Worm (Caenorhabditis elegans) whole organism, L4 larva: ENCODE results near the gene srlf-3.

Experiments used
- F10B5.3 ChIP-seq: sonication (generic microtip); optimal IDR thresholded peaks from 2 replicates; lab custom pipeline; 2016; ENCODE audit warnings: mild to moderate bottlenecking, missing genetic modification characterization, missing compliant biosample characterization
- F26F4.8 ChIP-seq: fragments of 200-800 bp; sonication (Bioruptor generic); conservative IDR thresholded peaks from 2 replicates; pipeline ENCODE4 v1.3.6; 2022; ENCODE audit warnings: missing genetic modification characterization, missing compliant biosample characterization
- F37D6.2 ChIP-seq: sonication (generic microtip); optimal IDR thresholded peaks from 2 replicates; lab custom pipeline; 2016; ENCODE audit warnings: mild to moderate bottlenecking, missing genetic modification characterization, missing compliant biosample characterization
- F44E2.7 ChIP-seq: fragments of 200-800 bp; sonication (Bioruptor generic); IDR thresholded peaks from 2 replicates; pipeline ENCODE4 v2.1.2; 2022; ENCODE audit warnings: missing genetic modification characterization, missing compliant biosample characterization
- F49E8.2 ChIP-seq: sonication (generic microtip); optimal IDR thresholded peaks from 2 replicates; lab custom pipeline; 2016; ENCODE audit warnings: missing compliant biosample characterization, mild to moderate bottlenecking, missing genetic modification characterization, borderline replicate concordance
- T20F7.1 ChIP-seq: fragments of 200-800 bp; sonication (Bioruptor generic); optimal IDR thresholded peaks from 2 replicates; lab custom pipeline; 2018; ENCODE audit warnings: mild to moderate bottlenecking, missing genetic modification characterization, missing compliant biosample characterization
- Y105C5A.15 ChIP-seq: fragments of 200-800 bp; sonication (Bioruptor generic); IDR thresholded peaks from 2 replicates; pipeline ENCODE4 v1.3.6; 2022; ENCODE audit warnings: missing genetic modification characterization, missing compliant biosample characterization
- Y75B8A.6 ChIP-seq: fragments of 200-800 bp; sonication (Bioruptor generic); IDR thresholded peaks from 2 replicates; pipeline ENCODE4 v1.3.6; 2022; ENCODE audit warnings: missing genetic modification reagents, missing genetic modification characterization, missing compliant biosample characterization
- ZK337.2 ChIP-seq: fragments of 200-800 bp; sonication (Bioruptor generic); IDR thresholded peaks from 2 replicates; pipeline ENCODE4 v1.3.6; 2022; ENCODE audit warnings: missing genetic modification reagents, missing genetic modification characterization, missing compliant biosample characterization
- ZK546.5 ChIP-seq, 2 experiments: sonication (generic microtip); optimal IDR thresholded peaks; 2 replicates each; lab custom pipeline; 2017; ENCODE audit warnings: missing biosample characterization in 2 of 2, missing genetic modification characterization in 2 of 2
- arid-1 ChIP-seq: fragments of 200-800 bp; sonication (Bioruptor generic); conservative IDR thresholded peaks from 2 replicates; pipeline ENCODE4 v1.3.6; 2022; ENCODE audit warnings: missing genetic modification reagents, missing genetic modification characterization, missing compliant biosample characterization
- ceh-20 ChIP-seq: fragments of 200-800 bp; sonication (Bioruptor generic); IDR thresholded peaks from 2 replicates; pipeline ENCODE4 v1.3.6; 2022; ENCODE audit warnings: missing genetic modification reagents, missing genetic modification characterization, missing compliant biosample characterization
- ceh-28 ChIP-seq: fragments of 150-350 bp; optimal IDR thresholded peaks from 2 replicates; lab custom pipeline; 2014; ENCODE audit warnings: missing biosample characterization, missing genetic modification reagents, missing genetic modification characterization
- daf-12 ChIP-seq: fragments of 150-350 bp; optimal IDR thresholded peaks from 2 replicates; lab custom pipeline; 2014; ENCODE audit warnings: missing biosample characterization, missing genetic modification reagents, missing genetic modification characterization
- daf-19 ChIP-seq: fragments of 200-800 bp; sonication (Bioruptor generic); conservative IDR thresholded peaks from 2 replicates; pipeline ENCODE4 v1.3.6; 2022; ENCODE audit warnings: missing genetic modification characterization, missing compliant biosample characterization
- dmd-9 ChIP-seq: fragments of 200-800 bp; sonication (Bioruptor generic); IDR thresholded peaks from 2 replicates; pipeline ENCODE4 v1.3.6; 2022; ENCODE audit warnings: missing genetic modification reagents, missing genetic modification characterization, missing compliant biosample characterization
- egl-43 ChIP-seq: fragments of 200-800 bp; sonication (Bioruptor generic); IDR thresholded peaks from 2 replicates; pipeline ENCODE4 v1.3.6; 2022; ENCODE audit warnings: missing genetic modification reagents, missing genetic modification characterization, missing compliant biosample characterization
- fkh-10 ChIP-seq: fragments of 150-350 bp; optimal IDR thresholded peaks from 2 replicates; lab custom pipeline; 2014; ENCODE audit warnings: missing biosample characterization, missing genetic modification reagents, missing genetic modification characterization
- gei-8 ChIP-seq: fragments of 200-800 bp; sonication (Bioruptor generic); optimal IDR thresholded peaks from 2 replicates; lab custom pipeline; 2018; ENCODE audit warnings: mild to moderate bottlenecking, missing genetic modification characterization, missing compliant biosample characterization
- hlh-30 ChIP-seq: sonication (generic microtip); optimal IDR thresholded peaks from 2 replicates; lab custom pipeline; 2017; ENCODE audit warnings: antibody characterized with exemption, mild to moderate bottlenecking, missing genetic modification characterization, missing compliant biosample characterization; ENCODE audit not compliant: insufficient read depth
- jun-1 ChIP-seq: fragments of 150-350 bp; optimal IDR thresholded peaks from 2 replicates; lab custom pipeline; 2014; ENCODE audit warnings: missing biosample characterization, missing genetic modification reagents, missing genetic modification characterization
- lim-7 ChIP-seq: fragments of 200-800 bp; sonication (Bioruptor generic); IDR thresholded peaks from 2 replicates; pipeline ENCODE4 v1.3.6; 2022; ENCODE audit warnings: missing genetic modification characterization, missing compliant biosample characterization
- lin-13 ChIP-seq: fragments of 150-350 bp; optimal IDR thresholded peaks from 2 replicates; lab custom pipeline; 2014; ENCODE audit warnings: missing biosample characterization, missing genetic modification reagents, missing genetic modification characterization
- lin-29 ChIP-seq: fragments of 200-800 bp; sonication (Bioruptor generic); IDR thresholded peaks from 2 replicates; pipeline ENCODE4 v1.3.6; 2022; ENCODE audit warnings: missing genetic modification reagents, missing genetic modification characterization, missing compliant biosample characterization
- lir-3 ChIP-seq: sonication (generic microtip); optimal IDR thresholded peaks from 2 replicates; lab custom pipeline; 2016; ENCODE audit warnings: mild to moderate bottlenecking, missing genetic modification characterization, missing compliant biosample characterization
- lsy-2 ChIP-seq, 2 experiments: fragments of 150-350 bp in 1 of 2; sonication (generic microtip) in 1 of 2; optimal IDR thresholded peaks; 2 replicates each; lab custom pipeline; 2014 to 2017; ENCODE audit warnings: missing biosample characterization in 2 of 2, missing genetic modification characterization in 2 of 2
- madf-5 ChIP-seq, 2 experiments: fragments of 200-800 bp; sonication (Bioruptor generic); IDR thresholded peaks; 2 replicates each; pipeline ENCODE4 v1.3.6; 2022; ENCODE audit warnings: missing compliant biosample characterization in 2 of 2, missing genetic modification characterization in 2 of 2
- madf-9 ChIP-seq: fragments of 200-800 bp; sonication (Bioruptor generic); conservative IDR thresholded peaks from 2 replicates; pipeline ENCODE4 v1.3.6; 2022; ENCODE audit warnings: missing genetic modification reagents, missing genetic modification characterization, missing compliant biosample characterization
- mes-2 ChIP-seq: sonication (generic microtip); optimal IDR thresholded peaks from 2 replicates; lab custom pipeline; 2016; ENCODE audit warnings: missing genotype, mild to moderate bottlenecking, missing genetic modification characterization, missing compliant biosample characterization; ENCODE audit not compliant: poor library complexity, severe bottlenecking
- mxl-2 ChIP-seq: fragments of 200-800 bp; sonication (Bioruptor generic); conservative IDR thresholded peaks from 2 replicates; pipeline ENCODE4 v1.3.6; 2022; ENCODE audit warnings: missing genetic modification reagents, missing genetic modification characterization, missing compliant biosample characterization
- mxl-3 ChIP-seq: fragments of 200-800 bp; sonication (Bioruptor generic); optimal IDR thresholded peaks from 2 replicates; lab custom pipeline; 2018; ENCODE audit warnings: mild to moderate bottlenecking, missing genetic modification characterization, missing compliant biosample characterization
- nhr-102 ChIP-seq: sonication (generic microtip); optimal IDR thresholded peaks from 2 replicates; lab custom pipeline; 2016; ENCODE audit warnings: mild to moderate bottlenecking, missing genetic modification characterization, moderate library complexity, missing compliant biosample characterization
- nhr-11 ChIP-seq: fragments of 150-350 bp; optimal IDR thresholded peaks from 2 replicates; lab custom pipeline; 2014; ENCODE audit warnings: missing biosample characterization, missing genetic modification characterization
- nhr-111 ChIP-seq: fragments of 200-800 bp; sonication (Bioruptor generic); optimal IDR thresholded peaks from 2 replicates; lab custom pipeline; 2018; ENCODE audit warnings: mild to moderate bottlenecking, missing genetic modification characterization, missing compliant biosample characterization
- nhr-237 ChIP-seq: sonication (generic microtip); optimal IDR thresholded peaks from 2 replicates; lab custom pipeline; 2017; ENCODE audit warnings: missing biosample characterization, missing genetic modification characterization
- nhr-48 ChIP-seq: sonication (generic microtip); optimal IDR thresholded peaks from 2 replicates; lab custom pipeline; 2016; ENCODE audit warnings: mild to moderate bottlenecking, missing genetic modification characterization, missing compliant biosample characterization
- nhr-6 ChIP-seq: fragments of 150-350 bp; optimal IDR thresholded peaks from 2 replicates; lab custom pipeline; 2014; ENCODE audit warnings: missing biosample characterization, missing genetic modification characterization
- nhr-76 ChIP-seq: fragments of 150-350 bp; optimal IDR thresholded peaks from 2 replicates; lab custom pipeline; 2014; ENCODE audit warnings: missing biosample characterization, missing genetic modification characterization
- nhr-77 ChIP-seq: fragments of 150-350 bp; optimal IDR thresholded peaks from 2 replicates; lab custom pipeline; 2014; ENCODE audit warnings: missing biosample characterization, missing genetic modification characterization
- pqm-1 ChIP-seq: sonication (generic microtip); optimal IDR thresholded peaks from 2 replicates; lab custom pipeline; 2017; ENCODE audit warnings: missing biosample characterization, missing genetic modification characterization
- saeg-2 ChIP-seq: fragments of 200-800 bp; sonication (Bioruptor generic); IDR thresholded peaks from 2 replicates; pipeline ENCODE4 v1.3.6; 2022; ENCODE audit warnings: missing genetic modification reagents, missing genetic modification characterization, missing compliant biosample characterization
- sdz-12 ChIP-seq: fragments of 200-800 bp; sonication (Bioruptor generic); optimal IDR thresholded peaks from 2 replicates; lab custom pipeline; 2018; ENCODE audit warnings: mild to moderate bottlenecking, missing genetic modification characterization, missing compliant biosample characterization
- set-16 ChIP-seq: fragments of 200-800 bp; sonication (Bioruptor generic); IDR thresholded peaks from 2 replicates; pipeline ENCODE4 v1.3.6; 2022; ENCODE audit warnings: missing genetic modification reagents, missing genetic modification characterization, missing compliant biosample characterization
- skn-1 ChIP-seq: fragments of 150-350 bp; optimal IDR thresholded peaks from 2 replicates; lab custom pipeline; 2014; ENCODE audit warnings: missing biosample characterization, missing genetic modification characterization
- spr-3 ChIP-seq: fragments of 200-800 bp; sonication (Bioruptor generic); optimal IDR thresholded peaks from 2 replicates; lab custom pipeline; 2018; ENCODE audit warnings: mild to moderate bottlenecking, missing genetic modification characterization, missing compliant biosample characterization
- tag-97 ChIP-seq: fragments of 200-800 bp; sonication (Bioruptor generic); IDR thresholded peaks from 2 replicates; pipeline ENCODE4 v1.3.6; 2022; ENCODE audit warnings: missing genetic modification characterization, missing compliant biosample characterization
- unc-130 ChIP-seq: sonication (generic microtip); optimal IDR thresholded peaks from 2 replicates; lab custom pipeline; 2016; ENCODE audit warnings: missing genetic modification reagents, missing genetic modification characterization, missing compliant biosample characterization
- vab-7 ChIP-seq: fragments of 200-800 bp; sonication (Bioruptor generic); IDR thresholded peaks from 2 replicates; pipeline ENCODE4 v1.3.6; 2022; ENCODE audit warnings: missing genetic modification reagents, missing genetic modification characterization, missing compliant biosample characterization
- zag-1 ChIP-seq: fragments of 150-350 bp; optimal IDR thresholded peaks from 2 replicates; lab custom pipeline; 2014; ENCODE audit warnings: missing biosample characterization, missing genetic modification characterization
- zip-11 ChIP-seq: fragments of 200-800 bp; sonication (Bioruptor generic); IDR thresholded peaks from 2 replicates; pipeline ENCODE4 v1.3.6; 2022; ENCODE audit warnings: missing genetic modification characterization, missing compliant biosample characterization
- zip-2 ChIP-seq: fragments of 150-350 bp; optimal IDR thresholded peaks from 2 replicates; lab custom pipeline; 2014; ENCODE audit warnings: missing biosample characterization, missing genetic modification characterization
- ztf-11 ChIP-seq: fragments of 150-350 bp; optimal IDR thresholded peaks from 2 replicates; lab custom pipeline; 2014; ENCODE audit warnings: missing biosample characterization, missing genetic modification characterization

The srlf-3 gene

DNA sequence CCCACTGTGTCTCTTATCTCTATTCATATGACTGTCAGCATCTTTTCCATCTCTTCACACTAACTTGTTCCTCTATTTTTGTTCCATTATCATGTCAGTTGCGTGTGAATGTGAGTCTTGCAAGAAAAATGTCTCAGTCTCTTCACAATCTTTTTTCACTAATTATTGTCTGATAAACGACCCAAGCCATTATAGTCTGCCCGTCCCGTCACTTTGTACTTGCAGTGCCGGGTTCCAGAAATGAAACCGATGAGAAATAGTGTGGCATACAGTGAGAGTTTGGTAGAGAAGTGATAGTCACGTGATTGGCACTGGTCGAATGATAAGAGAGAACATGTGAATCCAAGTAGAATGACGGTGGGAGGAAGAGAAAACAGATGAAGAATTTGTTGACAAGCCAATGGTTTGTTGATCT lies 40.3 kb downstream of the srlf-3 start (continued):
- TF ChIP-seq zip-2 (no peak), ZK337.2 (GFP tag; lab: Robert Waterston, UW) (no peak), unc-130 (GFP tag; lab: Kevin White, UChicago) (no peak), madf-5 (GFP tag; IDR thresholded peaks at IDR 0.05; lab: Robert Waterston, UW) (no peak), lir-3 (no peak), zip-11 (GFP tag; lab: Robert Waterston, UW) (no peak), madf-9 (GFP tag; lab: Robert Waterston, UW) (0 out of 2 replicates have a peak, but pooled peaks have one; percentile 3), daf-12 (tag; lab: Kevin White, UChicago) (no peak), jun-1 (peak; percentile 89), nhr-102 (tag; lab: Kevin White, UChicago) (peak; percentile 97), lim-7 (GFP tag; lab: Robert Waterston, UW) (no peak), F10B5.3 (tag; lab: Kevin White, UChicago) (no peak), saeg-2 (peak; percentile 96), T20F7.1 (GFP tag; lab: Kevin White, UChicago) (peak; percentile 84), fkh-10 (GFP tag; lab: Kevin White, UChicago) (no peak), tag-97 (GFP tag; lab: Robert Waterston, UW) (no peak), F49E8.2 (no peak), nhr-111 (GFP tag; lab: Kevin White, UChicago) (no peak), F37D6.2 (tag; lab: Kevin White, UChicago) (no peak), daf-19 (GFP tag; lab: Robert Waterston, UW) (no peak), nhr-237 (tag; lab: Kevin White, UChicago) (no peak), arid-1 (GFP tag; lab: Robert Waterston, UW) (0 out of 2 replicates have a peak, but pooled peaks have one; percentile 27), mxl-2 (GFP tag; lab: Robert Waterston, UW) (peak; percentile 84), F26F4.8 (GFP tag; lab: Robert Waterston, UW) (no peak), zag-1 (tag; lab: Kevin White, UChicago) (no peak), Y75B8A.6 (GFP tag; lab: Robert Waterston, UW) (0 out of 2 replicates have a peak, but pooled peaks have one; percentile 17), hlh-30 (tag; lab: Kevin White, UChicago) (peak; percentile 98), lin-13 (peak; percentile 83), mxl-3 (GFP tag; lab: Kevin White, UChicago) (peak; percentile 92), nhr-11 (tag; lab: Kevin White, UChicago) (peak; percentile 95), F44E2.7 (no peak), mes-2 (tag; lab: Kevin White, UChicago) (peak; percentile 48), nhr-76 (tag; lab: Kevin White, UChicago) (peak; percentile 82), Y105C5A.15 (GFP tag; lab: Robert Waterston, UW) (no peak), pqm-1 (tag; lab: Kevin White, UChicago) (peak; percentile 93), lsy-2 (tag; optimal IDR thresholded peaks at IDR 0.05; lab: Kevin White, UChicago) (peak; percentile 75 to 84), nhr-6 (tag; lab: Kevin White, UChicago) (peak; percentile 75), nhr-77 (tag; lab: Kevin White, UChicago) (peak; percentile 94), ceh-20 (peak; percentile 87), spr-3 (GFP tag; lab: Kevin White, UChicago) (no peak), set-16 (GFP tag; lab: Robert Waterston, UW) (no peak), vab-7 (GFP tag; lab: Robert Waterston, UW) (no peak), lin-29 (no peak), nhr-48 (tag; lab: Kevin White, UChicago) (peak; percentile 99), sdz-12 (GFP tag; lab: Kevin White, UChicago) (no peak), dmd-9 (GFP tag; lab: Robert Waterston, UW) (no peak), skn-1 (tag; lab: Kevin White, UChicago) (no peak), ZK546.5 (tag; optimal IDR thresholded peaks at IDR 0.05; lab: Kevin White, UChicago) (no peak), ceh-28 (tag; lab: Kevin White, UChicago) (no peak), egl-43 (GFP tag; lab: Robert Waterston, UW) (no peak), ztf-11 (tag; lab: Kevin White, UChicago) (no peak), gei-8 (GFP tag; lab: Kevin White, UChicago) (peak; percentile 99)
